Worm (Caenorhabditis elegans): Measurements from ENCODE around the gene F13H8.11.

ce11 chrII:6267983-6268382 is 8.2 kb upstream of the F13H8.11 start, which contains the start of gene F13H8.8:
- TF ChIP-seq ref-1 (GFP tag; conservative IDR thresholded peaks at IDR 0.05) = no peak
- no peak for TF ChIP-seq ztf-29 (GFP tag; IDR thresholded peaks at IDR 0.05)
- TF ChIP-seq klf-2 (GFP tag; conservative IDR thresholded peaks at IDR 0.05) = no peak
- TF ChIP-seq ztf-23 (GFP tag; IDR thresholded peaks at IDR 0.05) = no peak
- TF ChIP-seq cog-1 (tag; optimal IDR thresholded peaks at IDR 0.05) = no peak
- TF ChIP-seq flt-1 (GFP tag; IDR thresholded peaks at IDR 0.05) = no peak
- TF ChIP-seq T22C8.4 (GFP tag; IDR thresholded peaks at IDR 0.05) = no peak
- no peak for TF ChIP-seq tab-1 (GFP tag; IDR thresholded peaks at IDR 0.05)
- TF ChIP-seq med-1 (GFP tag; optimal IDR thresholded peaks at IDR 0.05; ENCODE audit: insufficient read depth) = no peak

All from whole organism, midembryonic.